Worm (Caenorhabditis elegans): ENCODE results near the gene F11E6.8.

- TF ChIP-seq ama-1 (optimal IDR thresholded peaks at IDR 0.05) (no peak), aly-1 (tag; optimal IDR thresholded peaks at IDR 0.05) (no peak), flt-1 (GFP tag; IDR thresholded peaks at IDR 0.05) (no peak), ceh-13 (GFP tag; optimal IDR thresholded peaks at IDR 0.05) (no peak), B0310.2 (tag; optimal IDR thresholded peaks at IDR 0.05) (no peak), ets-7 (tag; optimal IDR thresholded peaks at IDR 0.05) (no peak), tra-4 (tag; optimal IDR thresholded peaks at IDR 0.05) (no peak), F13C5.2 (tag; optimal IDR thresholded peaks at IDR 0.05) (no peak), pes-1 (GFP tag; IDR thresholded peaks at IDR 0.05) (no peak)
These were observed 32.9 kb upstream of the F11E6.8 start, which contains the start of gene rabr-2 for ce11 chrIV:17483230-17483629.

Data from whole organism, early embryonic.